Fruit fly (Drosophila melanogaster) whole organism: ENCODE results near the gene CG18530.

Experiments used
- CG8478 ChIP-seq: fragments of >200 bp; optimal IDR thresholded peaks from 2 replicates; lab custom pipeline; 2018; ENCODE audit warnings: inconsistent platforms
- psq ChIP-seq: fragments of >200 bp; optimal IDR thresholded peaks from 2 replicates; lab custom pipeline; 2017
- usp ChIP-seq: fragments of >200 bp; optimal IDR thresholded peaks from 2 replicates; lab custom pipeline; 2017; ENCODE audit warnings: missing biosample characterization, missing genetic modification characterization, mixed read lengths

DNA sequence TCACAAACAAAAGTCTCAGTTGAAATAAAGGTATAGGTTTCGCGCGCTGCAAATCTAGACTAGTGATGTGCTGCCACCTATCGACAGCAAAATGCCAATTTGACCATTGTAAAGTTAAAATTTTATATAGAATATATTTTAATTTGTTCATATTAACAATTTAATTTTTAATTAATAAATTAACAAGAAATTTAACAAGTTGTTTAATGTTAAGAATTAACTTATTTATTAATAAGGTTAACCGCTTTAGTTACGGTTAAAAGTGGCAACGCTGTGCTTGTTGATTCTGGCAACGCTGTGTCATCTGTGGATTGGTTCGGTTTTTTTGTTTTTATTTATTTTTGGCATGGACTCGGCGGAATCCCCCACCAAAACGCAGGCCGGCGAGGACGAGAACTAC, 2.8 kb upstream of the CG18530 start, which contains the start of gene Not10:
- TF ChIP-seq CG8478 (lab: Kevin White, UChicago) (no peak), psq (lab: Kevin White, UChicago) (no peak), usp (GFP tag; lab: Kevin White, UChicago) (no peak)
